Worm (Caenorhabditis elegans): ENCODE measurements around the gene marc-5.
A peak's percentile ranks its signal among the peaks of the same experiment; 100 is the strongest.

Gene marc-5

DNA sequence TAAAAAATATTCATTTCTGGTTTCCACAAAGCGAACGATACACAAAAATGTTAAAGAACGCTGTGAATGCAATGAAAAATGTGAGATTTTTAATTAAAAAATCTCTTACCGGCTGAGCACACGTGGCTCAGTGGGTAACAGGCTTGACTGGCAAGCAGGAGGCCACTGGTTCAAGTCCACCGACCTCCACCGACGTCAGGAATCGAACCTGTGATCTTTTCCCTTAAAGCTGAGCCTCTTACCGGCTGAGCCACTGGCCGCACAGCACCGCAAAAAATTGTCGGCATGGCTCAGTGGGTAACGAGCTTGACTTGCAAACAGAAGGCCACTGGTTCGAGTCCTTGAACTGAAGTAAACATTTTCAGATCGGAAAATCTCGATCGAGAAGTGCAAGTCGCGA lies 34.5 kb downstream of the marc-5 start, which contains the start of gene C44C11.6:
Gene C44C11.6 (plus strand): TSS at position 23 of the 400 bp plus-strand sequence.
- no peak for TF ChIP-seq C17E4.6 (GFP tag; IDR thresholded peaks at IDR 0.05)
- TF ChIP-seq hsf-1 (GFP tag; IDR thresholded peaks at IDR 0.05) = 0 out of 2 replicates have a peak, but pooled peaks have one; percentile 24
- TF ChIP-seq lag-1 (GFP tag; IDR thresholded peaks at IDR 0.05) = 0 out of 2 replicates have a peak, but pooled peaks have one; percentile 53
- no peak for TF ChIP-seq egrh-3 (GFP tag; IDR thresholded peaks at IDR 0.05)
- 0 out of 2 replicates have a peak, but pooled peaks have one; percentile 16 for TF ChIP-seq F33H1.4 (GFP tag; IDR thresholded peaks at IDR 0.05)
- 0 out of 2 replicates have a peak, but pooled peaks have one; percentile 53 for TF ChIP-seq lin-26 (GFP tag; IDR thresholded peaks at IDR 0.05)
- TF ChIP-seq snpc-3.4 (tag; optimal IDR thresholded peaks at IDR 0.05) = no peak
- TF ChIP-seq nfya-2 (GFP tag; IDR thresholded peaks at IDR 0.05) = no peak
- TF ChIP-seq mcd-1 (GFP tag; IDR thresholded peaks at IDR 0.05) = peak; percentile 34
- TF ChIP-seq nhr-120 (GFP tag; IDR thresholded peaks at IDR 0.05) = 0 out of 2 replicates have a peak, but pooled peaks have one; percentile 24
- TF ChIP-seq nhr-80 (tag; optimal IDR thresholded peaks at IDR 0.05) = no peak
- TF ChIP-seq zfh-2 (GFP tag; conservative IDR thresholded peaks at IDR 0.05) = peak; percentile 83
- no peak for TF ChIP-seq rpc-1 (optimal IDR thresholded peaks at IDR 0.05)
- TF ChIP-seq rpc-1 (tag; optimal IDR thresholded peaks at IDR 0.05) = peak; percentile 48
- TF ChIP-seq snpc-1.1 (tag; optimal IDR thresholded peaks at IDR 0.05; ENCODE audit: insufficient read depth) = no peak
- TF ChIP-seq B0035.1 (tag; optimal IDR thresholded peaks at IDR 0.05) = no peak
- no peak for TF ChIP-seq cebp-1 (GFP tag; IDR thresholded peaks at IDR 0.05)
- peak; percentile 12 for TF ChIP-seq cebp-1 (tag; optimal IDR thresholded peaks at IDR 0.05)
- no peak for TF ChIP-seq ztf-18 (tag; optimal IDR thresholded peaks at IDR 0.05)
- peak; percentile 15; the same call in 1 of the 2 replicates for TF ChIP-seq K11D2.4 (GFP tag; IDR thresholded peaks at IDR 0.05)
- TF ChIP-seq madf-8 (GFP tag; conservative IDR thresholded peaks at IDR 0.05) = no peak
- TF ChIP-seq F52B5.7 (tag; optimal IDR thresholded peaks at IDR 0.05) = peak; percentile 64
- TF ChIP-seq pbrm-1 (GFP tag; IDR thresholded peaks at IDR 0.05) = 0 out of 2 replicates have a peak, but pooled peaks have one; percentile 12
- no peak for TF ChIP-seq lin-35 (GFP tag; optimal IDR thresholded peaks at IDR 0.05)
- peak; percentile 32 for TF ChIP-seq atf-7 (tag; optimal IDR thresholded peaks at IDR 0.05)
- no peak for TF ChIP-seq F22D6.2 (tag; optimal IDR thresholded peaks at IDR 0.05)
- TF ChIP-seq akir-1 (GFP tag; optimal IDR thresholded peaks at IDR 0.05) = no peak
- no peak for TF ChIP-seq ceh-79 (tag; optimal IDR thresholded peaks at IDR 0.05)
- TF ChIP-seq him-1 (tag; optimal IDR thresholded peaks at IDR 0.05) = peak; percentile 18
- TF ChIP-seq nhr-27 (tag; optimal IDR thresholded peaks at IDR 0.05) = peak; percentile 6
- peak; percentile 4 for TF ChIP-seq chd-7 (tag; optimal IDR thresholded peaks at IDR 0.05)
- TF ChIP-seq dox-1 (GFP tag; IDR thresholded peaks at IDR 0.05) = 0 out of 2 replicates have a peak, but pooled peaks have one; percentile 30
- no peak for TF ChIP-seq ceh-100 (GFP tag; IDR thresholded peaks at IDR 0.05)
- TF ChIP-seq tbp1 (GFP tag; optimal IDR thresholded peaks at IDR 0.05) = peak; percentile 17
- TF ChIP-seq hlh-26 (GFP tag; conservative IDR thresholded peaks at IDR 0.05) = no peak
- no peak for TF ChIP-seq B0336.3 (GFP tag; IDR thresholded peaks at IDR 0.05)
- TF ChIP-seq F37B4.10 (GFP tag; IDR thresholded peaks at IDR 0.05) = 0 out of 2 replicates have a peak, but pooled peaks have one; percentile 33

DNA sequence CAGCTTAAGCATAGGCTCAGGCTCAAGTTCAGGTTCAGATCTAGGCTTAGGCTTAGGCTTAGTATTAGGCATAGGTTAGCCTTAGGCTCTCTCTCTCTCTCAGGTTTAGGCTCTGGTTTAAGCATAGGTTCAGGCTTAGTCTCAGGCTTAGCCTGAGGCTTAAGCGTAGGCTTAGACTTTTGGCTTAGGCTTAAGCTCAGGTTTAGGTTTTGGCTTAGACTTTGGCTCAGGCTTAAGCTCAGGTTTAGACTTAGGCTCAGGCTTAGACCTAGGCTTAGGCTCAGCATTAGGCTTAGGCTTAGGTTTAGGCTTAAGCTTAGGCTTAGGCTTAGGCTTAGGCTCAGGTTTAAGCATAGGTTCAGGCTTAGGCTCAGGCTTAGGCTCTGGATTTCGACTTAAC lies 35.6 kb downstream of the marc-5 start:
- TF ChIP-seq aptf-3 (GFP tag; IDR thresholded peaks at IDR 0.05) = no peak
- no peak for TF ChIP-seq pbrm-1 (GFP tag; IDR thresholded peaks at IDR 0.05)
- TF ChIP-seq F55B11.4 (tag; optimal IDR thresholded peaks at IDR 0.05; ENCODE audit: borderline replicate concordance, insufficient read depth) = no peak
- no peak for TF ChIP-seq xnd-1 (tag; optimal IDR thresholded peaks at IDR 0.05)
- TF ChIP-seq C06A6.2 (GFP tag; conservative IDR thresholded peaks at IDR 0.05) = no peak
- TF ChIP-seq T26A5.8 (tag; optimal IDR thresholded peaks at IDR 0.05) = no peak
- no peak for TF ChIP-seq ceh-58 (GFP tag; IDR thresholded peaks at IDR 0.05)
- no peak for TF ChIP-seq hmg-20 (GFP tag; IDR thresholded peaks at IDR 0.05)
- TF ChIP-seq die-1 (tag; optimal IDR thresholded peaks at IDR 0.05) = no peak
- no peak for TF ChIP-seq zfh-2 (GFP tag; conservative IDR thresholded peaks at IDR 0.05)
- no peak for TF ChIP-seq snpc-1.1 (tag; optimal IDR thresholded peaks at IDR 0.05; ENCODE audit: insufficient read depth)
- TF ChIP-seq Y67H2A.10 (GFP tag; conservative IDR thresholded peaks at IDR 0.05) = no peak
- no peak for TF ChIP-seq ztf-18 (tag; optimal IDR thresholded peaks at IDR 0.05)
- TF ChIP-seq Y79H2A.3 (GFP tag; conservative IDR thresholded peaks at IDR 0.05) = no peak
- no peak for TF ChIP-seq somi-1 (GFP tag; optimal IDR thresholded peaks at IDR 0.05)
- no peak for TF ChIP-seq F23B12.7 (tag; optimal IDR thresholded peaks at IDR 0.05; ENCODE audit: insufficient read depth)
- TF ChIP-seq tbx-9 (tag; optimal IDR thresholded peaks at IDR 0.05; ENCODE audit: borderline replicate concordance) = no peak

Data from whole organism, young adult.